Fruit fly (Drosophila melanogaster): ENCODE measurements around the gene Nup93-2.
A peak's percentile ranks its signal among the peaks of the same experiment; 100 is the strongest.

dm6 chr3R:14852610-14853009 lies 45.6 kb downstream of the Nup93-2 start:
- TF ChIP-seq CG8159 (tag; optimal IDR thresholded peaks at IDR 0.05) (peak; percentile 2), EcR (GFP tag; optimal IDR thresholded peaks at IDR 0.05) (peak; percentile 75), CG8301 (tag; optimal IDR thresholded peaks at IDR 0.05) (no peak), CG10348 (GFP tag; IDR thresholded peaks at IDR 0.05) (no peak), CG9948 (tag; optimal IDR thresholded peaks at IDR 0.05) (no peak), CG12605 (GFP tag; IDR thresholded peaks at IDR 0.05) (no peak)

Data from whole organism, pupa.